Fruit fly (Drosophila melanogaster): ENCODE measurements around the gene CG5746.

Gene CG5746

DNA sequence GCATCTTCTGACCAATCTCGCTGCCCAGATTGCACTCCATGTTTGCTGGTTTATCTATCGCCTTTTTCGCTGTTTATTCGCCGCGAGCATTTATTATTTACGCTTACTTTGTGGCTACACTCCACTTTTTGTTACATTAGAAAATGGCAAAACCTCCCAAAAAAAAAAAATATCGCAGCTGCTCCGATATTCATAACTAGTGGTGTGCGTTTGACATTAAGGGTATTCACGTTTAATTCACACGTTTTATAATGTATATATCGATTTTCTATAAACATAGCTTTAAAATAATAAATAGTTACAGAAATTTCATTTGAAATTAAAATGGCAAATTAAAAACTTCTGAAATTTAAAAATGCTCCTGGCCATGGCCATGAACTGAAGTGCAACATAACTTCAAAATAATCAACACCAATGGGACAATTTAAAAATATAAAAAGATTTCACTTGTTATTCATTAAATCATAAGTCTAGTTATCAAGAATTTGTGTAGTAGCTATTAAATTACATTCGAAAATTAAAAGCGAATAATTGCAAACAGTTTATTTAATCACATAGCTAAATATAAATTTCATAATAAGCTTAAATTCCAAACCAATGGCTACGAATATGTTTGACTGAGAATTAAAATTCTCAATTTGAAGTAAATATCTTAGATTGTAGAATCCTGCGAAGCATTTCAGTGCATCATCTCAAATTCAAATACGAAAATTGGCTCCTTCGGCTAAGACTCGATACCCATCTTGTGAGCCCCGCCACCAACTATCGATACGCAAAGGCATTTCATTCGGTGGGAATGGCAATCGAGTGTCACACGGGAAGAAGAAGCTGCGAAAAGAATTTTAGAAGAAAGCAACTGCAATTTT is 30.1 kb downstream of the CG5746 start, which contains the start of the genes Nab2 and BRWD3 (continued):
- TF ChIP-seq CG30020 (tag; optimal IDR thresholded peaks at IDR 0.05) (peak; percentile 58), unc-4 (GFP tag; IDR thresholded peaks at IDR 0.05; ENCODE audit: partially characterized antibody) (peak; percentile 62), CG12942 (GFP tag; optimal IDR thresholded peaks at IDR 0.05) (no peak), CG14050 (GFP tag; IDR thresholded peaks at IDR 0.05) (no peak), MTF-1 (GFP tag; optimal IDR thresholded peaks at IDR 0.05; ENCODE audit: borderline replicate concordance) (no peak), bbx (GFP tag; IDR thresholded peaks at IDR 0.05; ENCODE audit: partially characterized antibody) (peak; percentile 75), CG30431 (GFP tag; optimal IDR thresholded peaks at IDR 0.05) (no peak), dati (GFP tag; IDR thresholded peaks at IDR 0.05) (no peak), CG43689 (GFP tag; IDR thresholded peaks at IDR 0.05) (no peak), CG14667 (GFP tag; IDR thresholded peaks at IDR 0.05) (no peak), dm (GFP tag; optimal IDR thresholded peaks at IDR 0.05) (no peak), so (GFP tag; IDR thresholded peaks at IDR 0.05) (no peak), CG10565 (GFP tag; optimal IDR thresholded peaks at IDR 0.05) (no peak), shn (GFP tag; optimal IDR thresholded peaks at IDR 0.05) (no peak), sd (tag; optimal IDR thresholded peaks at IDR 0.05) (no peak), Hr51 (GFP tag; optimal IDR thresholded peaks at IDR 0.05) (no peak), CG12659 (GFP tag; optimal IDR thresholded peaks at IDR 0.05) (peak; percentile 42), wek (GFP tag; optimal IDR thresholded peaks at IDR 0.05) (peak; percentile 83), CG10147 (GFP tag; optimal IDR thresholded peaks at IDR 0.05) (no peak), CG1792 (GFP tag; optimal IDR thresholded peaks at IDR 0.05) (no peak), CG17568 (GFP tag; optimal IDR thresholded peaks at IDR 0.05) (no peak), CG4328 (GFP tag; optimal IDR thresholded peaks at IDR 0.05) (peak; percentile 32), stc (GFP tag; IDR thresholded peaks at IDR 0.05) (peak; percentile 36; the same call in 1 of the 2 replicates), CG6791 (GFP tag; IDR thresholded peaks at IDR 0.05; ENCODE audit: partially characterized antibody) (peak; percentile 85), vvl (GFP tag; IDR thresholded peaks at IDR 0.05) (peak; percentile 66), CG9876 (GFP tag; optimal IDR thresholded peaks at IDR 0.05) (no peak), CG15269 (tag; optimal IDR thresholded peaks at IDR 0.05) (no peak), CG31388 (GFP tag; optimal IDR thresholded peaks at IDR 0.05) (no peak), Taf1 (GFP tag; IDR thresholded peaks at IDR 0.05) (no peak), pum (GFP tag; optimal IDR thresholded peaks at IDR 0.05) (no peak), CG18619 (GFP tag; optimal IDR thresholded peaks at IDR 0.05) (peak; percentile 45), CG7786 (GFP tag; optimal IDR thresholded peaks at IDR 0.05) (no peak), tll (GFP tag; optimal IDR thresholded peaks at IDR 0.05) (no peak), CG11723 (GFP tag; optimal IDR thresholded peaks at IDR 0.05) (no peak), CG8290 (GFP tag; optimal IDR thresholded peaks at IDR 0.05) (no peak), CG8290 (tag; optimal IDR thresholded peaks at IDR 0.05) (no peak), Pdp1 (GFP tag; optimal IDR thresholded peaks at IDR 0.05) (peak in 1 of 2 experiments; percentile 28), CG14965 (GFP tag; optimal IDR thresholded peaks at IDR 0.05; ENCODE audit: borderline replicate concordance) (no peak), Lhr (GFP tag; optimal IDR thresholded peaks at IDR 0.05) (no peak), phol (tag; optimal IDR thresholded peaks at IDR 0.05) (peak; percentile 65), ERR (GFP tag; optimal IDR thresholded peaks at IDR 0.05) (no peak), ac (GFP tag; optimal IDR thresholded peaks at IDR 0.05) (no peak), her (GFP tag; optimal IDR thresholded peaks at IDR 0.05) (no peak), CG32532 (GFP tag; IDR thresholded peaks at IDR 0.05) (peak; percentile 49; the same call in 1 of the 2 replicates), az2 (GFP tag; optimal IDR thresholded peaks at IDR 0.05) (peak; percentile 43), trem (tag; optimal IDR thresholded peaks at IDR 0.05) (no peak), CG4730 (GFP tag; IDR thresholded peaks at IDR 0.05) (no peak), CG17385 (GFP tag; optimal IDR thresholded peaks at IDR 0.05) (peak; percentile 93), slbo (GFP tag; IDR thresholded peaks at IDR 0.05) (peak; percentile 75)
